Fruit fly (Drosophila melanogaster) S2 (cell line): ENCODE data around the gene Cnx14D.

Experiments used
- CG8478 ChIP-seq: fragments of >200 bp; optimal IDR thresholded peaks from 2 replicates; lab custom pipeline; 2018
- CTCF ChIP-seq, 2 experiments: fragments of >200 bp; optimal IDR thresholded peaks; 2 replicates each; lab custom pipeline; 2018

dm6 chrX:16552567-16552966 is 27.4 kb upstream of the Cnx14D start:
- TF ChIP-seq CG8478 (lab: Kevin White, UChicago) (no peak), CTCF (optimal IDR thresholded peaks at IDR 0.05; lab: Kevin White, UChicago) (no peak)
